Worm (Caenorhabditis elegans) whole organism, midembryonic: ENCODE results near the gene egl-13.

Source experiments
- T22C8.4 ChIP-seq: fragments of 200-800 bp; sonication (Bioruptor generic); IDR thresholded peaks from 2 replicates; pipeline ENCODE4 v1.3.6; 2022; ENCODE audit warnings: missing genetic modification characterization, missing compliant biosample characterization
- cog-1 ChIP-seq: sonication (generic microtip); optimal IDR thresholded peaks from 2 replicates; lab custom pipeline; 2016; ENCODE audit warnings: missing genetic modification characterization, missing compliant biosample characterization
- flt-1 ChIP-seq: fragments of 200-800 bp; sonication (Bioruptor generic); IDR thresholded peaks from 2 replicates; pipeline ENCODE4 v1.3.6; 2022; ENCODE audit warnings: missing genetic modification characterization, missing compliant biosample characterization
- klf-2 ChIP-seq: fragments of 200-800 bp; sonication (Bioruptor generic); conservative IDR thresholded peaks from 2 replicates; pipeline ENCODE4 v1.3.6; 2022; ENCODE audit warnings: missing genetic modification reagents, missing genetic modification characterization, missing compliant biosample characterization
- tab-1 ChIP-seq: fragments of 200-800 bp; sonication (Bioruptor generic); IDR thresholded peaks from 2 replicates; pipeline ENCODE4 v1.3.6; 2022; ENCODE audit warnings: missing genetic modification characterization, missing compliant biosample characterization
- ztf-23 ChIP-seq: fragments of 200-800 bp; sonication (Bioruptor generic); IDR thresholded peaks from 2 replicates; pipeline ENCODE4 v1.3.6; 2022; ENCODE audit warnings: missing genetic modification reagents, missing genetic modification characterization, missing compliant biosample characterization
- ztf-29 ChIP-seq: fragments of 200-800 bp; sonication (Bioruptor generic); IDR thresholded peaks from 2 replicates; pipeline ENCODE4 v1.3.6; 2022; ENCODE audit warnings: missing genetic modification reagents, missing genetic modification characterization, missing compliant biosample characterization

DNA sequence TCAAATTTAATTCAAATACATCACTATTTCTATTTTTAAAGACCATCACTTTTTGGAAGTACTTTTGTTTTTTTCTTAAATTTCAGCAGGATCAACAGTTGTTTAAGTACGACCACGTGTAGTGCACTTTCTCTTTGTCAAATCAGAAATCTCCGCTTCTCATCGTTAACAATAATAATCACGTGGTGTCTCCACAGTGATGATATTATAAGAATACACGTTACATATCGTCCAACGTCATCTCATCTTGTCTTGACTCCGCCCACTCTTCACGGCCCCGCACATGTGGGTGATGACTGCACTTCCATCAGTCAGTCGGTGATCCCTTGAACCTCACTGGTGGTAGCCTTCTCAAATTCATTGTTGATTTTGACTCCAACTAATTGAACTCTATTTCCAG, 33.7 kb upstream of the egl-13 start, which contains the start of gene argn-1:
- no peak for TF ChIP-seq ztf-29 (GFP tag; lab: Robert Waterston, UW)
- TF ChIP-seq ztf-23 (GFP tag; lab: Robert Waterston, UW): no peak
- no peak for TF ChIP-seq T22C8.4
- no peak for TF ChIP-seq klf-2
- no peak for TF ChIP-seq cog-1 (tag; lab: Kevin White, UChicago)
- no peak for TF ChIP-seq flt-1 (GFP tag; lab: Robert Waterston, UW)
- TF ChIP-seq tab-1 (GFP tag; lab: Robert Waterston, UW): no peak
